Worm (Caenorhabditis elegans) whole organism, early embryonic: ENCODE measurements around the gene twk-31.

Experiments
- ama-1 ChIP-seq: fragments of 150-350 bp; optimal IDR thresholded peaks from 2 replicates; lab custom pipeline; 2014
- ets-7 ChIP-seq: sonication (generic microtip); optimal IDR thresholded peaks from 2 replicates; lab custom pipeline; 2016; ENCODE audit warnings: missing genotype, missing genetic modification characterization, missing compliant biosample characterization
- hnd-1 ChIP-seq: sonication (generic microtip); optimal IDR thresholded peaks from 2 replicates; lab custom pipeline; 2016; ENCODE audit warnings: missing genetic modification characterization, missing compliant biosample characterization
- tbx-11 ChIP-seq: fragments of 200-800 bp; sonication (Bioruptor generic); IDR thresholded peaks from 2 replicates; pipeline ENCODE4 v1.3.6; 2022; ENCODE audit warnings: missing genetic modification characterization, missing compliant biosample characterization

- TF ChIP-seq ama-1 (no peak), tbx-11 (GFP tag; lab: Robert Waterston, UW) (no peak), hnd-1 (tag; lab: Kevin White, UChicago) (no peak), ets-7 (tag; lab: Kevin White, UChicago) (no peak)
Measured at ce11 chrIII:11452530-11452929, 42.1 kb downstream of the twk-31 start.
